Worm (Caenorhabditis elegans): ENCODE data around the gene T13C2.7.

T13C2.7 gene

ce11 chrII:6821832-6822231 is 42.6 kb downstream of the T13C2.7 start:
- TF ChIP-seq nhr-42 (GFP tag; IDR thresholded peaks at IDR 0.05) (no peak), nhr-77 (tag; optimal IDR thresholded peaks at IDR 0.05) (peak; percentile 74), fos-1 (tag; optimal IDR thresholded peaks at IDR 0.05) (no peak), dmd-6 (GFP tag; IDR thresholded peaks at IDR 0.05) (peak; percentile 66), hlh-11 (tag; optimal IDR thresholded peaks at IDR 0.05) (peak; percentile 15), dve-1 (tag; optimal IDR thresholded peaks at IDR 0.05; ENCODE audit: insufficient read depth) (peak; percentile 32), php-3 (GFP tag; IDR thresholded peaks at IDR 0.05) (0 out of 2 replicates have a peak, but pooled peaks have one; percentile 21), arid-1 (GFP tag; conservative IDR thresholded peaks at IDR 0.05) (no peak), unc-62 (GFP tag; optimal IDR thresholded peaks at IDR 0.05 in 1 of 2) (peak in 1 of 2 experiments; percentile 28), unc-62 (tag; optimal IDR thresholded peaks at IDR 0.05) (no peak), daf-16 (GFP tag; optimal IDR thresholded peaks at IDR 0.05) (no peak), daf-16 (tag; optimal IDR thresholded peaks at IDR 0.05) (peak; percentile 61), ztf-7 (tag; optimal IDR thresholded peaks at IDR 0.05) (no peak), tra-1 (GFP tag; IDR thresholded peaks at IDR 0.05) (peak; percentile 86), gei-8 (GFP tag; optimal IDR thresholded peaks at IDR 0.05) (no peak), lsy-2 (tag; optimal IDR thresholded peaks at IDR 0.05) (peak in 1 of 2 experiments; percentile 40), Y105C5A.15 (GFP tag; IDR thresholded peaks at IDR 0.05) (no peak), nhr-28 (tag; optimal IDR thresholded peaks at IDR 0.05) (peak; percentile 79), zag-1 (tag; optimal IDR thresholded peaks at IDR 0.05) (no peak), Y75B8A.6 (GFP tag; IDR thresholded peaks at IDR 0.05) (no peak), duxl-1 (tag; optimal IDR thresholded peaks at IDR 0.05; ENCODE audit: poor library complexity) (no peak), lin-1 (GFP tag; IDR thresholded peaks at IDR 0.05) (no peak), F44E2.7 (GFP tag; IDR thresholded peaks at IDR 0.05) (no peak), ces-1 (GFP tag; optimal IDR thresholded peaks at IDR 0.05) (peak; percentile 65), pqm-1 (tag; optimal IDR thresholded peaks at IDR 0.05) (peak; percentile 82), lin-15B (tag; optimal IDR thresholded peaks at IDR 0.05) (no peak), fkh-10 (GFP tag; optimal IDR thresholded peaks at IDR 0.05) (peak; percentile 35)

DNA sequence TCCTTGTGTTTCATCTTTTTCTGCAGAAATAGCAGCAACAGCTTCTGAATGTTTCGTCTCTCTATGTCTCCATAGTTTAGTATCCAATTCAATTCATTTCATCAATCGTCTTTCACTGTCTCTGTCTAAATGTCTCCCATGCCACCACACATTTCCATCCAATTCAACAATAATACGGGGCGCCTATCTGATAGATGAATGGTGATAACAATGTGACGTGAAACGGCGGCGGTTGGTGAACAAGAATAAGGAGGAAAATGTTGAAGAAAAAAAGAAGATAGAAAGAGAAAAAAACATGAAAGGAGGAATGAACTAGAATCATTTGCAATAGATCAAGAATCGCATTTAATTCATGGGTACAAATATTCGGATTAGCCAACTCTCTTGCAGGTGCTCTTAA is 43.1 kb downstream of the T13C2.7 start:
- TF ChIP-seq nhr-28 (tag; optimal IDR thresholded peaks at IDR 0.05) (peak; percentile 92), hlh-30 (tag; optimal IDR thresholded peaks at IDR 0.05; ENCODE audit: insufficient read depth) (peak; percentile 68), madf-5 (GFP tag; IDR thresholded peaks at IDR 0.05) (no peak), dmd-6 (GFP tag; IDR thresholded peaks at IDR 0.05) (peak; percentile 80), zfp-3 (GFP tag; conservative IDR thresholded peaks at IDR 0.05) (no peak), saeg-2 (GFP tag; IDR thresholded peaks at IDR 0.05) (no peak), madf-9 (GFP tag; conservative IDR thresholded peaks at IDR 0.05) (no peak), mxl-3 (GFP tag; optimal IDR thresholded peaks at IDR 0.05) (peak; percentile 87), duxl-1 (tag; optimal IDR thresholded peaks at IDR 0.05; ENCODE audit: poor library complexity) (no peak), unc-130 (GFP tag; optimal IDR thresholded peaks at IDR 0.05) (no peak), zag-1 (tag; optimal IDR thresholded peaks at IDR 0.05) (no peak), nhr-10 (tag; optimal IDR thresholded peaks at IDR 0.05) (no peak), F10B5.3 (tag; optimal IDR thresholded peaks at IDR 0.05) (no peak), nhr-42 (GFP tag; IDR thresholded peaks at IDR 0.05) (no peak), tag-97 (GFP tag; IDR thresholded peaks at IDR 0.05) (no peak), ceh-44 (GFP tag; IDR thresholded peaks at IDR 0.05) (no peak), ceh-82 (tag; optimal IDR thresholded peaks at IDR 0.05) (no peak), mdt-29 (GFP tag; IDR thresholded peaks at IDR 0.05) (no peak), F49E8.2 (tag; optimal IDR thresholded peaks at IDR 0.05; ENCODE audit: borderline replicate concordance) (no peak), mxl-2 (GFP tag; conservative IDR thresholded peaks at IDR 0.05) (no peak), nhr-237 (tag; optimal IDR thresholded peaks at IDR 0.05) (no peak), daf-19 (GFP tag; conservative IDR thresholded peaks at IDR 0.05) (no peak), ceh-62 (tag; optimal IDR thresholded peaks at IDR 0.05) (no peak), sdz-12 (GFP tag; optimal IDR thresholded peaks at IDR 0.05) (no peak), gei-8 (GFP tag; optimal IDR thresholded peaks at IDR 0.05) (peak; percentile 13), ztf-7 (tag; optimal IDR thresholded peaks at IDR 0.05) (no peak), pha-4 (GFP tag; IDR thresholded peaks at IDR 0.05) (no peak), pha-4 (tag; optimal IDR thresholded peaks at IDR 0.05) (no peak), fkh-10 (GFP tag; optimal IDR thresholded peaks at IDR 0.05) (no peak), R02D3.7 (tag; optimal IDR thresholded peaks at IDR 0.05) (no peak), unc-62 (GFP tag; optimal IDR thresholded peaks at IDR 0.05 in 1 of 2) (peak in 1 of 2 experiments; percentile 99), unc-62 (tag; optimal IDR thresholded peaks at IDR 0.05) (no peak), hmg-1.1 (GFP tag; IDR thresholded peaks at IDR 0.05) (0 out of 2 replicates have a peak, but pooled peaks have one; percentile 20)

Data from whole organism, L4 larva.